Fruit fly (Drosophila melanogaster) Kc167 (cell line): Measurements from ENCODE around the gene CG7611.

Experiments
- Myc ChIP-seq: fragments of >200 bp; optimal IDR thresholded peaks from 2 replicates; lab custom pipeline; 2017; ENCODE audit warnings: missing external identifiers
- insv ChIP-seq: fragments of >200 bp; optimal IDR thresholded peaks from 3 replicates; lab custom pipeline; 2018; ENCODE audit warnings: missing external identifiers
- psq ChIP-seq: fragments of >200 bp; optimal IDR thresholded peaks from 2 replicates; lab custom pipeline; 2017; ENCODE audit warnings: missing external identifiers
- ttk ChIP-seq: sonication (Bioruptor generic); optimal IDR thresholded peaks from 2 replicates; lab custom pipeline; 2017; ENCODE audit warnings: missing external identifiers

dm6 chr3L:21501928-21502327 lies 21.1 kb upstream of the CG7611 start:
- TF ChIP-seq insv (lab: Kevin White, UChicago) (no peak), psq (lab: Kevin White, UChicago) (no peak), Myc (lab: Kevin White, UChicago) (no peak), ttk (lab: Kevin White, UChicago) (no peak)
